Worm (Caenorhabditis elegans): ENCODE measurements around the gene C31C9.9.

Gene C31C9.9

DNA sequence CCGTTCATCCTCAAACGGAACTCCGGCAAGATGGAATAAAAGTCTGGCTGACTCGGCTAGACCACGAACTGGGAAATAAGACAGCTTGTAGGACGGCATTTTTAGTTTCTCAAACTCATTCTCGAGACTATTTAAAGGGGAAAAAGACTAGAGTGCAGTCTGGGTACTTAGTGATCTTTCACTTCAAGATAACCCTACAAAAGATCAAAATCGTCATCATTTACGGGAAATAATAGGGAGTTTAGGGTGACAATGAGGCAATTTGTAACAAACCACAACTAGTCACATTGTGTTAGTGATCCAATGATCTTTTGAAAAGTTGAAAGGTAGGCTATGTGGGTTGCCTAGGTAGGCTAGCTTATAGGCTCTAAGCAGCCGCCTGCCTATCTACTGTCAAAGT lies 38.8 kb upstream of the C31C9.9 start, which contains the start of gene gst-14:
gst-14 (minus strand) TSS at position 101 of the 400 bp plus-strand sequence.
- TF ChIP-seq mdl-1 (tag; optimal IDR thresholded peaks at IDR 0.05) (no peak), nhr-25 (tag; optimal IDR thresholded peaks at IDR 0.05) (no peak), peb-1 (tag; optimal IDR thresholded peaks at IDR 0.05) (no peak), alr-1 (tag; optimal IDR thresholded peaks at IDR 0.05) (no peak), egl-27 (tag; optimal IDR thresholded peaks at IDR 0.05) (no peak), unc-39 (tag; optimal IDR thresholded peaks at IDR 0.05) (no peak), blmp-1 (tag; optimal IDR thresholded peaks at IDR 0.05; ENCODE audit: insufficient read depth) (no peak), nhr-12 (tag; optimal IDR thresholded peaks at IDR 0.05) (no peak), ztf-11 (tag; optimal IDR thresholded peaks at IDR 0.05) (no peak)

DNA sequence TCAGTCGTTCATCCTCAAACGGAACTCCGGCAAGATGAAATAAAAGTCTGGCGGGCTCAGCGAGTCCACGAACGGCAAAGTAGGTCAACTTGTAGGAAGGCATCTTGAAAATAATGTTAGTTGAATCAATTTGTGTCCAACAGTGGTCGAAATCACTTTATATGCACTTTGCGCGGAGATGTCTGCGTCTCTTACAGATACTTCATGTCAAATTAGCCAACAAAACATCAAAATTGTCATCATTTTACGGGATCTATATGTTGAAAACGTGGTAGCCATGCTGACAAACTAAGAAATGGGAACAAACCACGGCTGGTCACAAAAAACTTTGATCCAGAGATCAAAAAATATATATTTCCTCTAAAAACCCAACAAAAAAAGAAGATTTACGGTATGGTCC lies 37.0 kb upstream of the C31C9.9 start, which contains the start of gene gst-12:
gst-12 (minus strand) TSS at position 254 of the 400 bp plus-strand sequence.
- peak; percentile 63 for TF ChIP-seq sma-9 (GFP tag; optimal IDR thresholded peaks at IDR 0.05)
- TF ChIP-seq sma-9 (tag; optimal IDR thresholded peaks at IDR 0.05): no peak
- TF ChIP-seq lin-11 (tag; optimal IDR thresholded peaks at IDR 0.05): no peak
- peak; percentile 61 for TF ChIP-seq nhr-21 (tag; optimal IDR thresholded peaks at IDR 0.05)
- no peak for TF ChIP-seq zag-1 (tag; optimal IDR thresholded peaks at IDR 0.05)
- no peak for TF ChIP-seq nhr-25 (tag; optimal IDR thresholded peaks at IDR 0.05)
- TF ChIP-seq blmp-1 (tag; optimal IDR thresholded peaks at IDR 0.05; ENCODE audit: insufficient read depth): no peak
- TF ChIP-seq F13H6.1 (tag; optimal IDR thresholded peaks at IDR 0.05): no peak
- no peak for TF ChIP-seq unc-55 (GFP tag; optimal IDR thresholded peaks at IDR 0.05)

DNA sequence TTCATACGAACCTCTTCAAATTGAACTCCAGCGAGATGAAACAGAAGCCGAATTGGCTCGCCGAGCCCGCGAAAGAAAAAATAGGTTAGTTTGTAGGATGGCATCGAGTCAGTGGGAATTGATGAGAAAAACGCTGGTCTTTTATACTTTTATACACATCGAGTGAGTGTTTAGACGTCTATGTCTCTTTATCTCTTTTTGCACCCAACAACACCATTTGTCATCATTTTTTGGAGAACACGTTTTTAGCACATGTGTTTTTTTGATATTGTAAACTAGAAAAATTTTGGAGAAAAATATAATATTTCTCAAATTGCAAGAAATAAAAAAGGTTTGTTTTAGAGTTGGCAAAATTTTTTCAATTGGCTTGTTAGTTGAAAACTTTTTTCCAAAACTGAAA lies 30.5 kb upstream of the C31C9.9 start, which contains the start of gene gst-16:
gst-16 (minus strand) TSS at position 111 of the 400 bp plus-strand sequence.
- TF ChIP-seq elt-3 (tag; optimal IDR thresholded peaks at IDR 0.05): no peak
- peak; percentile 70 for TF ChIP-seq skn-1 (tag; optimal IDR thresholded peaks at IDR 0.05)

- TF ChIP-seq lsy-2 (tag; optimal IDR thresholded peaks at IDR 0.05) (no peak), ztf-1 (GFP tag; conservative IDR thresholded peaks at IDR 0.05) (no peak), skn-1 (tag; optimal IDR thresholded peaks at IDR 0.05) (no peak), dmd-4 (tag; optimal IDR thresholded peaks at IDR 0.05) (no peak), aly-2 (tag; optimal IDR thresholded peaks at IDR 0.05) (no peak), lin-39 (tag; optimal IDR thresholded peaks at IDR 0.05) (no peak), snpc-4 (tag; optimal IDR thresholded peaks at IDR 0.05) (no peak), nhr-77 (tag; optimal IDR thresholded peaks at IDR 0.05) (no peak), mab-5 (tag; optimal IDR thresholded peaks at IDR 0.05) (no peak), F13H6.1 (tag; optimal IDR thresholded peaks at IDR 0.05) (no peak), sma-9 (GFP tag; optimal IDR thresholded peaks at IDR 0.05) (no peak), sma-9 (tag; optimal IDR thresholded peaks at IDR 0.05) (no peak), ztf-4 (tag; optimal IDR thresholded peaks at IDR 0.05) (no peak), sem-4 (tag; optimal IDR thresholded peaks at IDR 0.05) (no peak), zag-1 (tag; optimal IDR thresholded peaks at IDR 0.05) (no peak), lin-13 (GFP tag; optimal IDR thresholded peaks at IDR 0.05) (no peak), egl-27 (tag; optimal IDR thresholded peaks at IDR 0.05) (no peak), nhr-10 (tag; optimal IDR thresholded peaks at IDR 0.05) (no peak), ama-1 (optimal IDR thresholded peaks at IDR 0.05) (no peak), nhr-6 (tag; optimal IDR thresholded peaks at IDR 0.05) (no peak), elt-3 (tag; optimal IDR thresholded peaks at IDR 0.05) (no peak)
These were observed 27.8 kb upstream of the C31C9.9 start, which contains the start of gene gst-19 for ce11 chrII:13627001-13627400. Gene gst-19 (minus strand): TSS chrII:13627145.

- no peak for TF ChIP-seq unc-55 (GFP tag; optimal IDR thresholded peaks at IDR 0.05)
- no peak for TF ChIP-seq nhr-23 (tag; optimal IDR thresholded peaks at IDR 0.05)
- no peak for TF ChIP-seq peb-1 (tag; optimal IDR thresholded peaks at IDR 0.05)
- TF ChIP-seq egl-27 (tag; optimal IDR thresholded peaks at IDR 0.05): no peak
These were observed 24.1 kb upstream of the C31C9.9 start, which contains the start of the genes gst-17 and gst-18 for ce11 chrII:13630690-13631089. Gene gst-17 (minus strand): TSS chrII:13630790. Gene gst-18 (minus strand): TSS chrII:13630887.

DNA sequence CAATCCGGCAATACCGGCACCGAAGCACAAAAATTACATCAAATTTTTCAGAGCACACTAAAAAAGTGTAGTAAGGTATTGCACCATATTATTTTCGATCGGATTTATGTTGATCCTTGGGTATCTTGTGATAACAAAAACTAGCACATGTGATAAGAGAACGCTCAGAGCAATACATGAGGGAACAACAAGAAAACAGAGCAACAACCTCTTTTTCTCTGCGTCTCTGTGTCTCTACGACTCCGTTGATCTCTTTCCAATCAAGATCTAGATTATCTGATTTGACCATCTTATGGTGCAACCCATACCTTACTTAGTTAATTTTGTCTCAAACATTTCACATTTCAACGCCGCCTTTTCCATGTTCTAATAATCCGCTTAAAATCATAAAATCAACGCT lies 22.6 kb upstream of the C31C9.9 start, which contains the start of gene tag-10:
tag-10 (plus strand) TSS at position 347 of the 400 bp plus-strand sequence.
- no peak for TF ChIP-seq unc-39 (tag; optimal IDR thresholded peaks at IDR 0.05)
- no peak for TF ChIP-seq skn-1 (tag; optimal IDR thresholded peaks at IDR 0.05)
- TF ChIP-seq mab-5 (tag; optimal IDR thresholded peaks at IDR 0.05): no peak
- no peak for TF ChIP-seq gmeb-1 (tag; optimal IDR thresholded peaks at IDR 0.05)
- no peak for TF ChIP-seq unc-55 (GFP tag; optimal IDR thresholded peaks at IDR 0.05)
- peak; percentile 68 for TF ChIP-seq sma-9 (GFP tag; optimal IDR thresholded peaks at IDR 0.05)
- no peak for TF ChIP-seq sma-9 (tag; optimal IDR thresholded peaks at IDR 0.05)
- no peak for TF ChIP-seq sma-3 (GFP tag; optimal IDR thresholded peaks at IDR 0.05)
- TF ChIP-seq nhr-237 (tag; optimal IDR thresholded peaks at IDR 0.05): no peak
- TF ChIP-seq nhr-129 (tag; optimal IDR thresholded peaks at IDR 0.05): peak; percentile 69
- TF ChIP-seq elt-1 (tag; optimal IDR thresholded peaks at IDR 0.05): peak; percentile 93

All from whole organism, L2 larva.